Fruit fly (Drosophila melanogaster) whole organism: ENCODE results near the gene GC1.

Source experiments
- CG8478 ChIP-seq: fragments of >200 bp; optimal IDR thresholded peaks from 2 replicates; lab custom pipeline; 2018; ENCODE audit warnings: inconsistent platforms
- Dll ChIP-seq: fragments of >200 bp; optimal IDR thresholded peaks from 2 replicates; lab custom pipeline; 2017
- EcR ChIP-seq, 2 experiments: fragments of >200 bp; optimal IDR thresholded peaks; 2 replicates each; lab custom pipeline; 2017; ENCODE audit warnings: missing biosample characterization in 2 of 2, missing genetic modification characterization in 2 of 2, missing genetic modification reagents in 2 of 2
- pan ChIP-seq: fragments of >200 bp; optimal IDR thresholded peaks from 2 replicates; lab custom pipeline; 2017
- psq ChIP-seq: fragments of >200 bp; optimal IDR thresholded peaks from 2 replicates; lab custom pipeline; 2017
- usp ChIP-seq: fragments of >200 bp; optimal IDR thresholded peaks from 2 replicates; lab custom pipeline; 2017; ENCODE audit warnings: missing biosample characterization, missing genetic modification characterization, mixed read lengths

The GC1 gene

DNA sequence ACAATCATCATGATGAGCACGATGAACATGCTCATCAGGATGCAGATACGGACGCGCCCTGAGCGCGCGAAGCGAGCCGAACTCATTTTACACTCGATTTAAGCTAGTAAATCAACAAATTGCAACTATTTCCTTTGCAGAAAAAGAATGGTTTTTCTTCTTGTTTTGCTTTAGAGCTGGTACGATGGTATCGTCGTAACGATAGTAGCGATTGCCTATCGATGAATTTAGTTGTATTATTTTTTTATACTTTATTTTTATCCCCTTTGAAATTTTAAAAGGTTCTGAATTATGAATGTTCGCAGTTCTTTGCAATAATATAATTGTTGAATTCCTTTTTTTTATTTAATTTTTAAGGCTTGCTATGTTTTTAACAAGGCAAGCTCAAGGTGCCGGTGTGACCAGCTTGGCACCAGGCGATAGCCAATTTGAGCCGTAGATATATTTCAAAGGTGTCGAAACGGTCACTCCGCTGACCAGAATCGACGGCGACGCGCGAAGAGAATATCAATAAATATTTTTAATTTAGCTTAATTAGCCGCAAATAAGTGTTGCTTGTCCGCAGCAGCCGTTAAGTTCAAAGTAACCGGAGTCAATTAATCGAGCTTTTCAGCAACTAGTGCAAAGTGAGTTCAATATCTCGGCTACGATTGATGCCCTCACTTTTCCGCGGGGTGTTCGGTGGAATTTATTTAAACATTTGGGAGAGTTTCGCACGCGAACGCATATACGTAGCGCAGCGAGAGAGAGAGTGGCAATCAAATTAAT is at the start of gene GC1, which contains the start of gene CG12213:
Gene GC1 (plus strand): TSS at position 447 of the 768 bp plus-strand sequence.
Gene CG12213 (minus strand): TSS at position 430 of the 768 bp plus-strand sequence.
- TF ChIP-seq CG8478 (lab: Kevin White, UChicago), result no peak
- no peak for TF ChIP-seq pan (lab: Kevin White, UChicago)
- no peak for TF ChIP-seq Dll (lab: Kevin White, UChicago)
- TF ChIP-seq usp (GFP tag; lab: Kevin White, UChicago), result no peak
- TF ChIP-seq EcR (GFP tag; optimal IDR thresholded peaks at IDR 0.05; lab: Kevin White, UChicago), result no peak
- no peak for TF ChIP-seq psq (lab: Kevin White, UChicago)

DNA sequence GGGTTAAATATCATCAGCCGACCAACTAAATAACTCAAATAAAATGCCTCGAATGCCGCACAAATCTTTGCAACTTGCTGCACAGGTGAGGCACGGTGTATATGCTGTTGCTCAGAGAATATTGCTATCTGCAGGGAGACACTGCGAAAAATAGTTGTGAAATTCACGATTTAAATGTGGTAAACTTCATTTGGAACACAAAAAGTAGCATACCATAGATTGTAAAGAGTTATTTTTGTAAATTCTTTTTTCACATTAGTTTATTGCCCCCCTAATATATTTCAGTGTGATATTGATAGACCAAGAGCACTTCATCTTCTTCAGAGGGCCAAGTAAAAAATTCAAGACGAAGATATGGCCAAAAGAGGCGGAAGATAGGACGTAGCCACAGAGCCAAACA is 46.9 kb upstream of the GC1 start:
- TF ChIP-seq usp (GFP tag; lab: Kevin White, UChicago) (no peak), EcR (GFP tag; optimal IDR thresholded peaks at IDR 0.05; lab: Kevin White, UChicago) (no peak), CG8478 (lab: Kevin White, UChicago) (no peak), pan (lab: Kevin White, UChicago) (no peak), Dll (lab: Kevin White, UChicago) (no peak), psq (lab: Kevin White, UChicago) (no peak)

DNA sequence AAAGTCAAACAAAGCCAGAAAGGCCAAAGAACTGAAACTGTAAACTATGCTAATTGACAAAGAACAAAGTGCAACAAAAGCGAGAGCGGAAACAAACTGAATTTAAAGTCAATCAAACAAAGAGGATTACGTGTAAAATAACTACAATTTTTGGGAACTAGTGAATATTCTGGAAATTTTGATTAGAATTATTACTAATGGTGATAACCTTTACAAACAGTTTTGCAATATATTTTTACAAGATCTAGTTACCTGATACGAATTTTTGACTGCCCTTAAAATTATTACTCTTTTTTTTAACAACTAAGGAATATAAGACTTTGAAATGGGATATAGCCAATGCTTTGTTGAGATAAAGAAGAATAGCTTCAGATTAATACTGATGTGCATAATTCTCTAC is 36.5 kb upstream of the GC1 start, which contains the start of gene CG14731:
Gene CG14731 (plus strand): TSS at position 301 of the 400 bp plus-strand sequence.
- TF ChIP-seq usp (GFP tag; lab: Kevin White, UChicago) (no peak), pan (lab: Kevin White, UChicago) (no peak), CG8478 (lab: Kevin White, UChicago) (no peak), Dll (lab: Kevin White, UChicago) (no peak), psq (lab: Kevin White, UChicago) (no peak), EcR (GFP tag; optimal IDR thresholded peaks at IDR 0.05; lab: Kevin White, UChicago) (no peak)

DNA sequence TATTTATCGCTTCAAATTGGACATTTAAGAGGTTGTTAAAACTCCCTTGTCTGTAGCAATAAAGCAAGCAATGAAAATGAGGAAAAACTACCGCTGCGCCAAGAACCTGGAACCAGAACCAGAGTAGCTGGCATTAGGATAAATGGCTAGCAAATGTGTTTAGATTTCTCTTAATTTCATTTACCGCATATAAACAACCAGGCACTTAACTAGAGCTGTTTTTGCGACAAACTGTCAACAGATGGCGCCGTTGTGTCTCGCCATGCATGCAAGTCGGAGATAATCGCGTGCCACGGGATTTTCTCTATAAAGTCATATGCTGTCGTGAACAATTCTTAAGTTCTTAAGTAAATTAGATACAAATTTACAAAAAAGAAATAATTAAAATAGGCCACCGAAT is 33.6 kb upstream of the GC1 start:
- TF ChIP-seq CG8478 (lab: Kevin White, UChicago) (no peak), pan (lab: Kevin White, UChicago) (no peak), usp (GFP tag; lab: Kevin White, UChicago) (no peak), psq (lab: Kevin White, UChicago) (no peak), EcR (GFP tag; optimal IDR thresholded peaks at IDR 0.05; lab: Kevin White, UChicago) (no peak), Dll (lab: Kevin White, UChicago) (no peak)

DNA sequence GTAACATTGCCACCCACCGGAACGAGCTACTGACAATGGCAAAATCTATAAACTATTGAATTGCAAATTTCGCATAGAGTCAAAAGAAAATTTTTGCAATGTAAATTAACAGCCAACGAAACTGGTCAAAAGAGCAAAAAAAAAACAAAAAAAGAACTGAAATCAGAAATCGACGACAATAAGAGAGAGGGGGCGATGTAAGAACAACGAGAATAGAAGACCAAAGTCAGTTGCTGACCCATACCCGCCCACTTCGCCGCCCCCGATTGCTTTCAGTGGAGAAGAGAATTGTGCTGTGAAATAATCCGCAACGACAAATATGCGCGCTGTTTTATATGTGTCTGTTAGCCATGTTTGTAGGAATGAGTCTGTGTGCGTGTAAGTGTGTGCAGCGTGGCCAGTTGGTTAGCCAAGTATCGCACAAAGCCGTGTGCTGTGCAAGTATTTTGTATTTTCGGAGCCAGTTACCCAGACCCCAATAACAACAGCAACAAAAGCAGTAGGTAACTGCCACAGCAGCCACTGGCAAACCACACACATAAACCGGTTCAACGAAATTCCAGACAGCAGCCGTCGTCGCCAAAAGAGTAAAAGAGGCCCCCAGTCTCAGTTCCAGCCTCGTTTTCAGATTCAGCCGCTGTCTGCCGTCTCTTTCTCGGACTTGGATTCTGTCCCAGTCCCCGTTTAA is 29.9 kb upstream of the GC1 start:
- TF ChIP-seq CG8478 (lab: Kevin White, UChicago) (no peak), pan (lab: Kevin White, UChicago) (no peak), usp (GFP tag; lab: Kevin White, UChicago) (no peak), EcR (GFP tag; optimal IDR thresholded peaks at IDR 0.05; lab: Kevin White, UChicago) (no peak), psq (lab: Kevin White, UChicago) (no peak), Dll (lab: Kevin White, UChicago) (no peak)

DNA sequence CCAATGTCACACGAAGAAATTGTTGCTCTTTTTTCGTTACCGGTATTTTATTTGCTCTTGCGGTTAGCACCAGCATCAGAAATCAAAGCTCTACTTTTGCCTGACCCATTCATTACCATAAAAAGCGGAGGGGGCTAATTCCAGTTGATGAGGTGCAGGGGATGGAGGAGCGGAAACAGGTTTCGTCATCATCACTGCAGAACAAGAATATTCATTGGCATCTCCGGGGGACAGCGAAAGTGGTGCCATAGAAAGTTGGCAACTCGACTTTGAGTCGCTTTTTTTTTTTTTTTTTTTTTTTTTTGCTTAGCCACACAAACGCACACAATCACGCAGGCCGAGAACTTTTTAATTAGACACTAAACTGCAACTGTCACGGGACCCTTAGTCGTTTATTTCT is 26.4 kb upstream of the GC1 start:
- TF ChIP-seq pan (lab: Kevin White, UChicago) (no peak), EcR (GFP tag; optimal IDR thresholded peaks at IDR 0.05; lab: Kevin White, UChicago) (no peak), Dll (lab: Kevin White, UChicago) (no peak)

DNA sequence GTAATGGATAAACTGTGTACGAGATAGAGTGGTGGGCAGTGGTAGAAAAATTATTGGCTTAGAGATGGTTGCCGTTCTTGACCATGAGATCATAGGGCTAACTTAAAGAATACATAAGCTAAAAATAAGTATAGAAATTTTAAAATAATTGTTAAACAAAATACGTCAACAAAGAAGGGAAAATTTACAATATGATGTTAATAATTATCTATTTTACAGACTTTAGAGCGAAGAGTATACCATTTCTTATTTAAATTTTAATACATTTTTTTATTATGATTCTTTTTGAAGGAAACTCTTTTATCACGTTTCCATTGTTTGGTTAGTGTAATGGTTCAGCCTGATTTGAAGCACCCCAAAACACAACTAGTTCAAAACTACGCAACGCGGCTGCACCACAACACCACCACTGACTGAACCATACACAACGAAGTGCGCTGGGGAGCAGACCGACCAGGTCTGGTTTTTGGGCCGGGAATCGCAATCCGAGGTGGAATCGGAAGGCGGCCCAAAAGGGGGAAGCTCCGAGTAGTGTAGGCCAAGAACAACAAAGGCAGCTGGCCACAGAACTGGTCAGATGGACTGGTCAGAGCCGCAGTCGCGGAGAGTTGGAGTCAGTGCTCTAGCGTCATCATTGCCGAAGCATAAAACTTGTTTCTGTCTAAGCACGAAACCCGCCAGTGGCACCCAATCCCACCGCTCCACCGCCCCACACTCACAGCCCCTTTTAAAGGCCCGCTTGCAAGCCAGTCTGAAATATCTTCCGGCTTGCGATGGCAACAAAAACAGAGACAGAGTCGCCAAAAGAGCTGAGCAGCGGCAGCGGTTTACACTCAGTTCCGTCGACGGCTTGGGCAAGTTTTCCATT is 21.8 kb upstream of the GC1 start:
- TF ChIP-seq Dll (lab: Kevin White, UChicago) (no peak), pan (lab: Kevin White, UChicago) (no peak), CG8478 (lab: Kevin White, UChicago) (no peak), usp (GFP tag; lab: Kevin White, UChicago) (no peak), EcR (GFP tag; optimal IDR thresholded peaks at IDR 0.05; lab: Kevin White, UChicago) (no peak), psq (lab: Kevin White, UChicago) (no peak)

DNA sequence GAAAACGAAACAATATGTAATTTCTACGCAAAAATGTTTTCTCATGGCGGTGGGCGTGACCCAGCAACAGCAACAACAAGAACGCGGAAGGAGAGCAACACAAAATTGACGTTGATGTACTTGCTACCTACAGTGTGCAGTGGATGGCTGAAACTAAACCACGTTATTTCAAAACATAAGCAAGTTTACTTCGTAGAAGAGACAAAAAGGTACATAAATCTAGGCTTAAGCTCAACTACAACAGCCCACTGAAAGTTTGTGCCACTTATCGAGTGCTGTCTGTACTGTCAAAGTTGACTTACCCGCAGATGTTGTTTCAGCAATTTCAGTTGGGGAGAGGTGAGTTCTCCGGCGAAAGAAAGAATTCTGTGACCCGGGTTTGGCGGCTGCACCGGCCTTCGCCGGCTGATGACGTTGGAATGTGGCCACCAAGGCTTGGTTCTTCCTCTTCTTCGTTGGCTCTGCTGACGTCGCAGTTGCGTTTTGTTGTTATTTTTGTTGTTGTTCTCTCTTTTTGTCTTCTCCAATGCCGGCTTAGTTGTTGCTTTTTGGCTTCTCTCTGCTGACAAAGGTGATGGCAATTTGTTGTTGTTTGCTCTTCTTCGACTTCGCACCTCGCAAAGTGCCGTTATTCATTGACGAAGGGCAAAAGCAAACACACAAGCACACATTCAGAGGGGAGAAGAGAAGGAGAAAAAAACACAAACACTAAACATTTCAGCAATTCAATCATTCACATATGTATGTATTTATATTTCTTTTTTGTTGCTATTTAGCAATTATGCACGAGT is 20.2 kb upstream of the GC1 start:
- TF ChIP-seq pan (lab: Kevin White, UChicago) (no peak), EcR (GFP tag; optimal IDR thresholded peaks at IDR 0.05; lab: Kevin White, UChicago) (no peak), CG8478 (lab: Kevin White, UChicago) (no peak), Dll (lab: Kevin White, UChicago) (no peak), usp (GFP tag; lab: Kevin White, UChicago) (no peak), psq (lab: Kevin White, UChicago) (no peak)

DNA sequence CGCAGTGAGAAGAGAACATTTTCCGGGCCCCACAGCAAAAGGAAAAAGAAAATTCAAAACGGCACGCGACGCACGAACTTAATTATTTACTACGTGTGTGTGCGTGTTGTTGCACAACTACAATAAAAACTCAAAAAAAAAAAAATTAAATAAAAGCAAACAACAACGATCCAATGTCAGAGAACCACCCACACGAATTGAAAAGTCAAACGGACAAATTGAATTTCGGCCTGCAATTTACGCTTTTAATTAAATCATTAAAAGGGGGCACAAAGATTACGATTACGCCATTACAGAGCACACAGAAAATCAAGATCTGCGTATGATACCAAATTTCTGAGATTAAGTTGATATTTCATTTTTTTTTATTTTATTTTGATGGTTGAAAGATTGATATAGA is 19.5 kb upstream of the GC1 start:
- TF ChIP-seq CG8478 (lab: Kevin White, UChicago) (no peak), usp (GFP tag; lab: Kevin White, UChicago) (no peak), Dll (lab: Kevin White, UChicago) (no peak), psq (lab: Kevin White, UChicago) (no peak), pan (lab: Kevin White, UChicago) (no peak), EcR (GFP tag; optimal IDR thresholded peaks at IDR 0.05; lab: Kevin White, UChicago) (no peak)

DNA sequence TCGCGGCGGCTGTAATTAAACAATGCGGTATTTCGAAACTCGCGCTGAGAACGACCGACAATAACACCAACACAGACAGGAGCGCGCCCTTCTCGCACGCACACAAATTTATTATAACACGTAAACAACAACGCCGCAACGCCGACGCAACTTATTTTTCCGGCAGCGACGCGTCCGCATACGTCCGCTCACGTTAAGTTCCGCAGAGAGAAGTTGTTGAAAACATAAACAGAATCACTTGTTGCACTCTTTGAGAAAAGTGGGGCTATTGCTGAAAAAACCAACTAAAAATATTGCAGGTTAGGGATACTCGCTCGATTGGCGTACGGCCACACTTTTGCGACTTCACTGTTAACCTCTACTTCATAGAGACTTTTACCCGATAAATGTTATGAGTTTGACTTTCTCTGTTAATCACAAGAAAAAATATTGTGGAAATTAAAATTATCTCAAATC is 18.6 kb upstream of the GC1 start, which contains the start of gene Cad87A:
Gene Cad87A (minus strand): TSS at position 227 of the 456 bp plus-strand sequence.
- no peak for TF ChIP-seq usp (GFP tag; lab: Kevin White, UChicago)
- TF ChIP-seq psq (lab: Kevin White, UChicago), result no peak
